Worm (Caenorhabditis elegans) whole organism, midembryonic: ENCODE results near the gene fbxb-95.

ENCODE experiments used
- T22C8.4 ChIP-seq: fragments of 200-800 bp; sonication (Bioruptor generic); IDR thresholded peaks from 2 replicates; pipeline ENCODE4 v1.3.6; 2022; ENCODE audit warnings: missing genetic modification characterization, missing compliant biosample characterization
- cog-1 ChIP-seq: sonication (generic microtip); optimal IDR thresholded peaks from 2 replicates; lab custom pipeline; 2016; ENCODE audit warnings: missing genetic modification characterization, missing compliant biosample characterization
- flt-1 ChIP-seq: fragments of 200-800 bp; sonication (Bioruptor generic); IDR thresholded peaks from 2 replicates; pipeline ENCODE4 v1.3.6; 2022; ENCODE audit warnings: missing genetic modification characterization, missing compliant biosample characterization
- med-1 ChIP-seq: sonication (generic microtip); optimal IDR thresholded peaks from 2 replicates; lab custom pipeline; 2017; ENCODE audit warnings: missing genetic modification characterization, mild to moderate bottlenecking, missing compliant biosample characterization, antibody characterized with exemption, missing genetic modification reagents; ENCODE audit not compliant: insufficient read depth
- tab-1 ChIP-seq: fragments of 200-800 bp; sonication (Bioruptor generic); IDR thresholded peaks from 2 replicates; pipeline ENCODE4 v1.3.6; 2022; ENCODE audit warnings: missing genetic modification characterization, missing compliant biosample characterization
- ztf-23 ChIP-seq: fragments of 200-800 bp; sonication (Bioruptor generic); IDR thresholded peaks from 2 replicates; pipeline ENCODE4 v1.3.6; 2022; ENCODE audit warnings: missing genetic modification reagents, missing genetic modification characterization, missing compliant biosample characterization
- ztf-29 ChIP-seq: fragments of 200-800 bp; sonication (Bioruptor generic); IDR thresholded peaks from 2 replicates; pipeline ENCODE4 v1.3.6; 2022; ENCODE audit warnings: missing genetic modification reagents, missing genetic modification characterization, missing compliant biosample characterization

- TF ChIP-seq med-1 (GFP tag; lab: Kevin White, UChicago) (no peak), tab-1 (GFP tag; lab: Robert Waterston, UW) (no peak), flt-1 (GFP tag; lab: Robert Waterston, UW) (no peak), ztf-23 (GFP tag; lab: Robert Waterston, UW) (no peak), T22C8.4 (GFP tag; lab: Robert Waterston, UW) (no peak), ztf-29 (GFP tag; lab: Robert Waterston, UW) (no peak), cog-1 (tag; lab: Kevin White, UChicago) (no peak)
Measured at ce11 chrII:1889071-1889470, 34.9 kb downstream of the fbxb-95 start, which contains the start of gene math-8.
